Fruit fly (Drosophila melanogaster) whole organism, embryonic: ENCODE results near the gene CG17549.

ENCODE experiments used
- Antp ChIP-seq: fragments of 200-800 bp; sonication (Bioruptor generic); optimal IDR thresholded peaks from 3 replicates; lab custom pipeline; 2016; ENCODE audit warnings: missing biosample characterization, missing genetic modification characterization
- Atf3 ChIP-seq: fragments of 200-800 bp; sonication (Bioruptor generic); optimal IDR thresholded peaks from 3 replicates; lab custom pipeline; 2016; ENCODE audit warnings: missing biosample characterization, missing genetic modification characterization
- Awh ChIP-seq: fragments of 200-800 bp; sonication (Bioruptor generic); IDR thresholded peaks from 2 replicates; pipeline ENCODE4, ENCODE4 v1.3.6; 2022; ENCODE audit warnings: missing biosample characterization, missing genetic modification characterization
- B-H1 ChIP-seq: fragments of 200-800 bp; sonication (Bioruptor generic); IDR thresholded peaks from 3 replicates; pipeline ENCODE4 v1.3.6; 2022; ENCODE audit warnings: missing biosample characterization, missing genetic modification characterization
- CG10147 ChIP-seq: fragments of 200-800 bp; sonication (Bioruptor generic); optimal IDR thresholded peaks from 2 replicates; lab custom pipeline; 2019; ENCODE audit warnings: missing biosample characterization, mild to moderate bottlenecking, missing genetic modification characterization, moderate library complexity
- CG11093 ChIP-seq: fragments of 200-800 bp; sonication (Bioruptor generic); IDR thresholded peaks from 3 replicates; pipeline ENCODE4 v1.3.6; 2022; ENCODE audit warnings: missing biosample characterization, missing genetic modification characterization
- CG11504 ChIP-seq: fragments of 200-800 bp; sonication (Bioruptor generic); optimal IDR thresholded peaks from 3 replicates; lab custom pipeline; 2019; ENCODE audit warnings: missing biosample characterization, mild to moderate bottlenecking, missing genetic modification characterization, moderate library complexity
- CG11560 ChIP-seq: fragments of 200-800 bp; sonication (Bioruptor generic); IDR thresholded peaks from 3 replicates; pipeline ENCODE4 v1.3.6; 2022; ENCODE audit warnings: missing biosample characterization, missing genetic modification characterization
- CG12942 ChIP-seq: fragments of 200-800 bp; sonication (Bioruptor generic); optimal IDR thresholded peaks from 3 replicates; lab custom pipeline; 2016; ENCODE audit warnings: missing biosample characterization, missing genetic modification characterization
- CG13123 ChIP-seq: fragments of 200-800 bp; sonication (Bioruptor generic); optimal IDR thresholded peaks from 2 replicates; lab custom pipeline; 2016; ENCODE audit warnings: missing biosample characterization, missing genetic modification characterization
- CG13287 ChIP-seq: fragments of 200-800 bp; sonication (Bioruptor generic); IDR thresholded peaks from 2 replicates; pipeline ENCODE4 v1.3.6; 2022; ENCODE audit warnings: missing biosample characterization, missing genetic modification characterization; ENCODE audit not compliant: partially characterized antibody
- CG14860 ChIP-seq: fragments of 200-800 bp; sonication (Bioruptor generic); IDR thresholded peaks from 3 replicates; pipeline ENCODE4 v1.3.6; 2022; ENCODE audit warnings: missing biosample characterization, missing genetic modification characterization; ENCODE audit not compliant: partially characterized antibody
- CG15011 ChIP-seq: fragments of 200-800 bp; sonication (Bioruptor generic); optimal IDR thresholded peaks from 3 replicates; lab custom pipeline; 2018; ENCODE audit warnings: missing biosample characterization, mild to moderate bottlenecking, missing genetic modification characterization
- CG15073 ChIP-seq: fragments of 200-800 bp; sonication (Bioruptor generic); optimal IDR thresholded peaks from 2 replicates; lab custom pipeline; 2016; ENCODE audit warnings: missing biosample characterization, missing genetic modification characterization
- CG17361 ChIP-seq: fragments of 200-800 bp; sonication (Bioruptor generic); IDR thresholded peaks from 3 replicates; pipeline ENCODE4 v1.3.6; 2022; ENCODE audit warnings: missing biosample characterization, missing genetic modification characterization
- CG18011 ChIP-seq: fragments of 200-800 bp; sonication (Bioruptor generic); optimal IDR thresholded peaks from 2 replicates; lab custom pipeline; 2017; ENCODE audit warnings: missing biosample characterization, missing genetic modification characterization, mild to moderate bottlenecking, moderate library complexity, missing genotype
- CG30403 ChIP-seq: fragments of 200-800 bp; sonication (Bioruptor generic); optimal IDR thresholded peaks from 3 replicates; lab custom pipeline; 2016; ENCODE audit warnings: missing biosample characterization, missing genetic modification characterization
- CG33213 ChIP-seq: fragments of 200-800 bp; sonication (Bioruptor generic); optimal IDR thresholded peaks from 3 replicates; lab custom pipeline; 2016; ENCODE audit warnings: missing biosample characterization, missing genetic modification characterization
- CG34224 ChIP-seq: fragments of 200-800 bp; sonication (Bioruptor generic); IDR thresholded peaks from 3 replicates; pipeline ENCODE4 v1.3.6; 2022; ENCODE audit warnings: missing biosample characterization, missing genetic modification characterization; ENCODE audit not compliant: partially characterized antibody
- CG3995 ChIP-seq: fragments of 200-800 bp; sonication (Bioruptor generic); optimal IDR thresholded peaks from 3 replicates; lab custom pipeline; 2016; ENCODE audit warnings: missing biosample characterization, missing genetic modification characterization
- CG5245 ChIP-seq: fragments of 200-800 bp; sonication (Bioruptor generic); optimal IDR thresholded peaks from 3 replicates; lab custom pipeline; 2016; ENCODE audit warnings: missing biosample characterization, missing genetic modification characterization
- CG6654 ChIP-seq: fragments of 200-800 bp; sonication (Bioruptor generic); optimal IDR thresholded peaks from 2 replicates; lab custom pipeline; 2017; ENCODE audit warnings: missing biosample characterization, mild to moderate bottlenecking, missing genetic modification characterization
- CG7963 ChIP-seq: fragments of 200-800 bp; sonication (Bioruptor generic); IDR thresholded peaks from 3 replicates; pipeline ENCODE4 v1.3.6; 2022; ENCODE audit warnings: missing biosample characterization, missing genetic modification characterization; ENCODE audit not compliant: partially characterized antibody
- CG8765 ChIP-seq: fragments of 200-800 bp; sonication (Bioruptor generic); IDR thresholded peaks from 2 replicates; pipeline ENCODE4 v1.3.6; 2022; ENCODE audit warnings: missing biosample characterization, missing genetic modification characterization
- CG9797 ChIP-seq: fragments of 200-800 bp; sonication (Bioruptor generic); optimal IDR thresholded peaks from 3 replicates; lab custom pipeline; 2018; ENCODE audit warnings: missing biosample characterization, mild to moderate bottlenecking, missing genetic modification characterization
- E2f1 ChIP-seq: fragments of 200-800 bp; sonication (Bioruptor generic); IDR thresholded peaks from 2 replicates; pipeline ENCODE4 v1.3.6; 2022; ENCODE audit warnings: missing biosample characterization, missing genetic modification characterization
- Elba2 ChIP-seq: fragments of 200-800 bp; sonication (Bioruptor generic); optimal IDR thresholded peaks from 3 replicates; lab custom pipeline; 2016; ENCODE audit warnings: missing biosample characterization, missing genetic modification characterization
- HmgD ChIP-seq: fragments of 200-800 bp; sonication (Bioruptor generic); optimal IDR thresholded peaks from 3 replicates; lab custom pipeline; 2016; ENCODE audit warnings: missing biosample characterization, missing genetic modification characterization
- Mad ChIP-seq: fragments of 200-800 bp; sonication (Bioruptor generic); optimal IDR thresholded peaks from 2 replicates; lab custom pipeline; 2016; ENCODE audit warnings: missing biosample characterization, missing genetic modification characterization
- Sox102F ChIP-seq: fragments of 200-800 bp; sonication (Bioruptor generic); optimal IDR thresholded peaks from 2 replicates; lab custom pipeline; 2018; ENCODE audit warnings: missing biosample characterization, mild to moderate bottlenecking, missing genetic modification characterization, moderate library complexity
- Trl ChIP-seq, 3 experiments: fragments of >200 bp in 2 of 3; fragments of 200-800 bp in 1 of 3; sonication (Bioruptor generic) in 1 of 3; optimal IDR thresholded peaks; 2 replicates in 1 of 3; 3 replicates in 2 of 3; lab custom pipeline; 2016 to 2017; ENCODE audit warnings: missing biosample characterization in 1 of 3, missing genetic modification characterization in 1 of 3
- aop ChIP-seq: fragments of 200-800 bp; sonication (Bioruptor generic); IDR thresholded peaks from 2 replicates; pipeline ENCODE4 v1.3.6; 2022; ENCODE audit warnings: missing biosample characterization, missing genetic modification characterization
- chif ChIP-seq, 2 experiments: fragments of 200-800 bp; sonication (Bioruptor generic); optimal IDR thresholded peaks; 3 replicates each; lab custom pipeline; 2016; ENCODE audit warnings: missing biosample characterization in 2 of 2, missing genetic modification characterization in 2 of 2
- corto ChIP-seq: fragments of 200-800 bp; sonication (Bioruptor generic); optimal IDR thresholded peaks from 2 replicates; lab custom pipeline; 2016; ENCODE audit warnings: missing biosample characterization, mild to moderate bottlenecking, missing genetic modification characterization, moderate library complexity
- danr ChIP-seq: fragments of 200-800 bp; sonication (Bioruptor generic); IDR thresholded peaks from 2 replicates; pipeline ENCODE4 v1.3.6; 2022; ENCODE audit warnings: missing biosample characterization, missing genetic modification characterization
- dmrt99B ChIP-seq: fragments of 200-800 bp; sonication (Bioruptor generic); optimal IDR thresholded peaks from 2 replicates; lab custom pipeline; 2018; ENCODE audit warnings: missing biosample characterization, mild to moderate bottlenecking, missing genetic modification characterization, moderate library complexity
- emc ChIP-seq: fragments of 200-800 bp; sonication (Bioruptor generic); optimal IDR thresholded peaks from 2 replicates; lab custom pipeline; 2016; ENCODE audit warnings: missing biosample characterization, missing genetic modification characterization
- exex ChIP-seq: fragments of 200-800 bp; sonication (Bioruptor generic); optimal IDR thresholded peaks from 4 replicates; lab custom pipeline; 2018; ENCODE audit warnings: missing biosample characterization, mild to moderate bottlenecking, missing genetic modification characterization, moderate library complexity
- eyg ChIP-seq: fragments of 200-800 bp; sonication (Bioruptor generic); optimal IDR thresholded peaks from 3 replicates; lab custom pipeline; 2016; ENCODE audit warnings: missing biosample characterization, missing genetic modification characterization
- fru ChIP-seq: fragments of >200 bp; optimal IDR thresholded peaks from 2 replicates; lab custom pipeline; 2017
- gcm2 ChIP-seq: fragments of 200-800 bp; sonication (Bioruptor generic); optimal IDR thresholded peaks from 2 replicates; lab custom pipeline; 2016; ENCODE audit warnings: missing biosample characterization, missing genetic modification characterization
- grau ChIP-seq: fragments of 200-800 bp; optimal IDR thresholded peaks from 3 replicates; lab custom pipeline; 2019; ENCODE audit warnings: missing biosample characterization, mild to moderate bottlenecking, missing genetic modification characterization, moderate library complexity
- her ChIP-seq: fragments of 200-800 bp; sonication (Bioruptor generic); optimal IDR thresholded peaks from 2 replicates; lab custom pipeline; 2016; ENCODE audit warnings: missing biosample characterization, missing genetic modification characterization
- hth ChIP-seq: fragments of >200 bp; optimal IDR thresholded peaks from 2 replicates; lab custom pipeline; 2017; ENCODE audit warnings: inconsistent platforms
- jumu ChIP-seq: fragments of 200-800 bp; sonication (Bioruptor generic); optimal IDR thresholded peaks from 3 replicates; lab custom pipeline; 2016; ENCODE audit warnings: missing biosample characterization, missing genetic modification characterization
- klu ChIP-seq: fragments of 200-800 bp; sonication (Bioruptor generic); IDR thresholded peaks from 2 replicates; pipeline ENCODE4 v1.3.6; 2022; ENCODE audit warnings: missing biosample characterization, missing genetic modification characterization
- lmd ChIP-seq: fragments of 200-800 bp; sonication (Bioruptor generic); IDR thresholded peaks from 2 replicates; pipeline ENCODE4 v1.3.6; 2022; ENCODE audit warnings: missing biosample characterization, missing genetic modification characterization
- nau ChIP-seq: fragments of 200-800 bp; sonication (Bioruptor generic); optimal IDR thresholded peaks from 3 replicates; lab custom pipeline; 2017; ENCODE audit warnings: missing biosample characterization, mild to moderate bottlenecking, missing genetic modification characterization, missing genetic modification reagents
- shn ChIP-seq: fragments of 200-800 bp; sonication (Bioruptor generic); optimal IDR thresholded peaks from 3 replicates; lab custom pipeline; 2016; ENCODE audit warnings: missing biosample characterization, missing genetic modification characterization
- z ChIP-seq: fragments of 200-800 bp; sonication (Bioruptor generic); IDR thresholded peaks from 3 replicates; pipeline ENCODE4 v1.3.6; 2022; ENCODE audit warnings: missing biosample characterization, missing genetic modification characterization

Gene CG17549

DNA sequence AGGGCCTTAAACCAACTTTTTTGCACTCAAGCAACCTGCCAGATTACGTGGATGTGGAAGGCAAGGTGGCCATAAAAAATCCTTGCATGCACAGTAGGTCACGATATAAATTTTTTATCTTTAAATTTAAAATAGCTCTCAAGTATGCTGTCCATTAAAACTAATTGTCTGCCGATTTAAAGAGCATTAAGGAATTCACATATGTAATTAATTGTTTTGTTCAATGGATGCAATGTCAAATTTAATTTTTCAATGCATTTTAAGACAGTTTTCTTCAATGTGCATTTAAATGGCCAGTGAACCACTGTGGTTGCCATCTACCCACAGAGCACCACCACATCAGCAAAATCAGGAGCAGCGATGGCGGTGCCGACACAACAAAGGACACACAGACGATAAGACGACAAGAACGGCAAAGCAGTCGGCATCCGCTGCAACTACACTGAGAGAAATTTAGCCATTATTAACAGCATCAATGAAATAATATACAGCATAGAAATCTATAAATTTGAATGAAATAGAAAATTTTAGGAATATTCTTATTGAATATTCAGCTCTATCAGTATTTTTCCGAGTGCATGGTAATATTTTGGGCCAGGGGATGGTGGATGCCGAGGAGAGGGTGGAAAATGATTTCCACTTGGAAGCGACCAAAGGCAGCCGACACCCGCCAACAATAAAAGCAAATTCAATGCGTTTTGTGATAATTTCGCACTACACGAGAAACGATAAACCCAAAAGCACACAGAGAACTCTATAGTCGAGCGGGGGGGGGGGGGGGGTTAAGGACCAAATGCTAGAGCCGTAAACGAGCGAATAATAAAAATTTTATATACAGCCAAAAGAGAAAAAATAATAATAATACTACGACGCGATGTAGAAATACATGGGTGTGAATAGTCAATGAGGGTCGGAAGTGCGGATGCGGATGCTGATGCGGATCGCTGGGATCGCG lies 12.5 kb downstream of the CG17549 start (continued):
- TF ChIP-seq CG11093 (GFP tag; lab: Robert Waterston, UW): 0 out of 3 replicates have a peak, but pooled peaks have one; percentile 34
- peak; percentile 14 to 61 for TF ChIP-seq chif (GFP tag; optimal IDR thresholded peaks at IDR 0.05; lab: Kevin White, UChicago)
- peak; percentile 51 for TF ChIP-seq dmrt99B (tag; lab: Kevin White, UChicago)
- TF ChIP-seq jumu: peak; percentile 27
- no peak for TF ChIP-seq CG9797
- TF ChIP-seq CG8765 (GFP tag; lab: Robert Waterston, UW): peak; percentile 84
- TF ChIP-seq CG12942 (GFP tag; lab: Kevin White, UChicago): no peak
- TF ChIP-seq Antp (GFP tag; lab: Kevin White, UChicago): no peak
- no peak for TF ChIP-seq Trl (optimal IDR thresholded peaks at IDR 0.05; lab: Kevin White, UChicago)
- peak; percentile 1 for TF ChIP-seq Trl (GFP tag; optimal IDR thresholded peaks at IDR 0.05; lab: Kevin White, UChicago)
- TF ChIP-seq CG15011 (GFP tag; lab: Kevin White, UChicago): no peak
- TF ChIP-seq CG13287: no peak
- peak; percentile 72 for TF ChIP-seq CG17361 (GFP tag; lab: Robert Waterston, UW)
- peak; percentile 53 for TF ChIP-seq CG11504
- TF ChIP-seq fru (lab: Kevin White, UChicago): no peak
- TF ChIP-seq danr (GFP tag; lab: Robert Waterston, UW): no peak
- no peak for TF ChIP-seq CG13123
- TF ChIP-seq aop (GFP tag; lab: Robert Waterston, UW): no peak
- no peak for TF ChIP-seq CG15073 (GFP tag; lab: Kevin White, UChicago)
- TF ChIP-seq emc (GFP tag; lab: Kevin White, UChicago): no peak
- TF ChIP-seq CG10147 (GFP tag; lab: Kevin White, UChicago): no peak
- peak; percentile 59; the same call in 1 of the 2 replicates for TF ChIP-seq Awh
- TF ChIP-seq hth (lab: Kevin White, UChicago): no peak
- TF ChIP-seq corto (GFP tag; lab: Kevin White, UChicago): no peak
- no peak for TF ChIP-seq eyg (GFP tag; lab: Kevin White, UChicago)
- TF ChIP-seq shn: no peak
- TF ChIP-seq exex (tag; lab: Kevin White, UChicago): no peak
- no peak for TF ChIP-seq HmgD
- TF ChIP-seq lmd: no peak
- peak; percentile 23 for TF ChIP-seq Mad (GFP tag; lab: Kevin White, UChicago)
- no peak for TF ChIP-seq CG33213
- TF ChIP-seq z (GFP tag; lab: Robert Waterston, UW): no peak
- no peak for TF ChIP-seq klu (GFP tag; lab: Robert Waterston, UW)
- no peak for TF ChIP-seq CG18011 (GFP tag; lab: Kevin White, UChicago)
- TF ChIP-seq CG7963 (GFP tag; lab: Robert Waterston, UW): no peak
- TF ChIP-seq nau (GFP tag; lab: Kevin White, UChicago): no peak
- TF ChIP-seq CG6654 (GFP tag; lab: Kevin White, UChicago): no peak
- no peak for TF ChIP-seq CG3995 (GFP tag; lab: Kevin White, UChicago)
- TF ChIP-seq Atf3 (GFP tag; lab: Kevin White, UChicago): no peak
- peak; percentile 14 for TF ChIP-seq Elba2 (GFP tag; lab: Kevin White, UChicago)
- TF ChIP-seq E2f1 (GFP tag; lab: Robert Waterston, UW): peak; percentile 42; the same call in 1 of the 2 replicates
- peak; percentile 56 for TF ChIP-seq CG30403 (GFP tag; lab: Kevin White, UChicago)
- no peak for TF ChIP-seq CG34224 (GFP tag; lab: Robert Waterston, UW)
- TF ChIP-seq her (GFP tag; lab: Kevin White, UChicago): no peak
- no peak for TF ChIP-seq CG14860 (GFP tag; lab: Robert Waterston, UW)
- TF ChIP-seq CG5245 (GFP tag; lab: Kevin White, UChicago): no peak
- peak; percentile 49 for TF ChIP-seq Sox102F (GFP tag; lab: Kevin White, UChicago)
- TF ChIP-seq grau (tag; lab: Kevin White, UChicago): peak; percentile 52
- TF ChIP-seq CG11560: no peak
- no peak for TF ChIP-seq gcm2
- no peak for TF ChIP-seq B-H1 (GFP tag; lab: Robert Waterston, UW)
